Worm (Caenorhabditis elegans) whole organism, L1 larva: ENCODE results near the gene W09G12.6.

ENCODE experiments used
- C34B4.2 ChIP-seq: sonication (generic microtip); optimal IDR thresholded peaks from 2 replicates; lab custom pipeline; 2017; ENCODE audit warnings: mild to moderate bottlenecking, missing genetic modification characterization, missing compliant biosample characterization
- alr-1 ChIP-seq: fragments of 200-800 bp; sonication (Bioruptor generic); optimal IDR thresholded peaks from 2 replicates; lab custom pipeline; 2018; ENCODE audit warnings: borderline replicate concordance, mild to moderate bottlenecking, missing genetic modification characterization, missing compliant biosample characterization
- jun-1 ChIP-seq: fragments of 150-350 bp; optimal IDR thresholded peaks from 2 replicates; lab custom pipeline; 2014; ENCODE audit warnings: missing biosample characterization, missing genetic modification reagents, missing genetic modification characterization
- lin-13 ChIP-seq: fragments of 150-350 bp; optimal IDR thresholded peaks from 2 replicates; lab custom pipeline; 2014; ENCODE audit warnings: missing biosample characterization, missing genetic modification reagents, missing genetic modification characterization
- nhr-12 ChIP-seq: sonication (generic microtip); optimal IDR thresholded peaks from 2 replicates; lab custom pipeline; 2017; ENCODE audit warnings: missing biosample characterization, missing genetic modification characterization
- nhr-19 ChIP-seq: fragments of 200-800 bp; sonication (Bioruptor generic); conservative IDR thresholded peaks from 2 replicates; pipeline ENCODE4 v1.3.6; 2022; ENCODE audit warnings: missing genetic modification characterization, missing compliant biosample characterization
- rnt-1 ChIP-seq: sonication (generic microtip); optimal IDR thresholded peaks from 2 replicates; lab custom pipeline; 2016; ENCODE audit warnings: mild to moderate bottlenecking, missing genetic modification characterization, moderate library complexity, missing compliant biosample characterization
- snpc-4 ChIP-seq: fragments of 150-350 bp; optimal IDR thresholded peaks from 2 replicates; lab custom pipeline; 2014; ENCODE audit warnings: missing biosample characterization, missing genetic modification characterization
- sox-4 ChIP-seq: sonication (generic microtip); optimal IDR thresholded peaks from 2 replicates; lab custom pipeline; 2016; ENCODE audit warnings: missing genetic modification characterization, missing compliant biosample characterization
- unc-62 ChIP-seq: fragments of 150-350 bp; optimal IDR thresholded peaks from 2 replicates; lab custom pipeline; 2014; ENCODE audit warnings: missing biosample characterization, missing genetic modification reagents, missing genetic modification characterization

DNA sequence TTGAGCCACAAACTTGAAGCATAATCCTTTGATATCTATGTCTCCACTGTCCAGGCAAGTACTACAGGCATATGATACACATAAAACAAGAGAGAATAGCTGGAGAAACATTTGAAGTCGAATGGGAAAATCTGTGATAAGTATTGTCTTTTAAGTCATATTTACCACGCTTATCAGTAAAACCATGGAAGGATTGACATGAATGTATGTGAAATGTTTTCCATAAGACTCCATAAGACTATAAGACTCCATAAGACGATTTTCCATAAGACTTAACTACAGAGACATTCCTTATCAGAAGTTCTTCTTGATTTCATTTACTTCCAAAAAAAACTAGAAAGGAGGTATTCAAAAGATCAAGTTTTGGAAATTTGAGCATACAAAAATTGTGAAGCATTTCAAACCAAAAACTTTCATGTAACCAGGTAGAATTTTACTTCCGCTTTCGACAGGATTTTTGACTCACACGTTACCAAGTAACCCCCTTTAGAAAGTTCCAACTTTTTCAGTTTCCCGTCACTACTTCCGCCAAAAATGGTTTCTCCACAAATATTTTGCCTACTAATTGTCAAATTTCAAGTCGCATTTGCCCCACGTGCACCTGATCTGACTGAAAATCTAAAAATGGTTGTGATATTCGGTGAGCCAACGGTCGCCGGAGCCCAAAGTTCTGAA is 15.2 kb downstream of the W09G12.6 start, which contains the start of the genes clec-165 and F38A1.11:
- TF ChIP-seq sox-4 (tag; lab: Kevin White, UChicago) (no peak), alr-1 (tag; lab: Kevin White, UChicago) (no peak), lin-13 (GFP tag; lab: Kevin White, UChicago) (no peak), C34B4.2 (tag; lab: Kevin White, UChicago) (no peak), rnt-1 (tag; lab: Kevin White, UChicago) (no peak), jun-1 (tag; lab: Kevin White, UChicago) (no peak), nhr-19 (GFP tag; lab: Robert Waterston, UW) (no peak), nhr-12 (tag; lab: Kevin White, UChicago) (no peak), unc-62 (GFP tag; lab: Kevin White, UChicago) (no peak), snpc-4 (tag; lab: Kevin White, UChicago) (no peak)
